Fruit fly (Drosophila melanogaster): Measurements from ENCODE around the gene CG10098.

The CG10098 gene

DNA sequence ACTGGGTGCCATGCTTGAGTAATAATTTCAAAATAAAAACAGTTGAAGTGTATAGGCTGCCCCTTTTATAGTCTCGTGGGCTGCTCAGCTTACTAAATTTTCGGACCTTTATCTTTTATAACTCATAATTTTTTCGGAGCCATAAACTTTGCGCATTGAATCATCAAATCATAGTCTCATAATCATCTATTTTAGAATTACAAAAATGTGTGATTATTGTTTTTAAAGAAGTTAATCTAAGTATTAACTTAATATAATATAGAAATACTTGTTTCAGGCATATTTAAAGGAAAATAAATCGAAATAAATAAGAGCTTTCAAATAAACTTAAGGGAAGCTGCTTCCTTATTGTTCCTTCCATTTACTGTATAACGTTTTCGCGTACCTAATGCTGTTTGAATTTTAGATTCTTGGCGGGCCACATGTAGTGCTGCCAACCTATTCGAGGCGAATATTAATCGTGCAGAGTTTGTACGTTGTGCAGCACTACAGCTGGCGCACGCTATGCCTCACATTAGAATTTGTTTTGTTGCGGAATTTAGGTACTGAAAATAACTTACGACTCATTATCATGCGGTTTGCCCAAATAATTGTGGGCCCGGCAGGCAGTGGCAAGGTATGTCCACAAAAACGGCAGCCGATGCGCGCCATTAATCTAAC is 20.0 kb downstream of the CG10098 start, which contains the start of the genes CG14610 and CG2656 (continued):
- TF ChIP-seq CG7786 (GFP tag; optimal IDR thresholded peaks at IDR 0.05) (peak; percentile 84), onecut (GFP tag; IDR thresholded peaks at IDR 0.05) (no peak; the same call in 1 of the 2 replicates), CG1024 (GFP tag; IDR thresholded peaks at IDR 0.05) (peak; percentile 74), wek (GFP tag; optimal IDR thresholded peaks at IDR 0.05) (peak; percentile 45), CG18599 (GFP tag; optimal IDR thresholded peaks at IDR 0.05) (peak; percentile 74), Atf3 (GFP tag; optimal IDR thresholded peaks at IDR 0.05) (peak; percentile 58), Rx (GFP tag; IDR thresholded peaks at IDR 0.05) (peak; percentile 38; the same call in 1 of the 2 replicates), CG13424 (tag; optimal IDR thresholded peaks at IDR 0.05) (peak; percentile 53), ken (GFP tag; IDR thresholded peaks at IDR 0.05) (peak; percentile 84), CG34376 (GFP tag; optimal IDR thresholded peaks at IDR 0.05) (peak; percentile 27), CHES-1-like (GFP tag; optimal IDR thresholded peaks at IDR 0.05) (peak; percentile 82), crp (GFP tag; optimal IDR thresholded peaks at IDR 0.05) (peak in 1 of 2 experiments; percentile 74), rib (GFP tag; IDR thresholded peaks at IDR 0.05) (peak; percentile 58; the same call in 1 of the 2 replicates), CG11723 (GFP tag; optimal IDR thresholded peaks at IDR 0.05) (peak; percentile 65), CG12942 (GFP tag; optimal IDR thresholded peaks at IDR 0.05) (peak; percentile 87), ac (GFP tag; optimal IDR thresholded peaks at IDR 0.05) (no peak), Dbx (GFP tag; IDR thresholded peaks at IDR 0.05) (peak; percentile 67), hkb (optimal IDR thresholded peaks at IDR 0.05) (no peak), hkb (GFP tag; IDR thresholded peaks at IDR 0.05) (peak; percentile 65), Bgb (GFP tag; IDR thresholded peaks at IDR 0.05; ENCODE audit: partially characterized antibody) (peak; percentile 77), bsh (GFP tag; optimal IDR thresholded peaks at IDR 0.05) (peak in 1 of 2 experiments; percentile 63), ranshi (GFP tag; IDR thresholded peaks at IDR 0.05) (0 out of 2 replicates have a peak, but pooled peaks have one; percentile 50), CG10366 (GFP tag; IDR thresholded peaks at IDR 0.05) (peak; percentile 61), bbx (GFP tag; IDR thresholded peaks at IDR 0.05; ENCODE audit: partially characterized antibody) (peak; percentile 75), Hr3 (GFP tag; optimal IDR thresholded peaks at IDR 0.05) (peak; percentile 81), CG2116 (GFP tag; optimal IDR thresholded peaks at IDR 0.05) (peak; percentile 69), org-1 (GFP tag; optimal IDR thresholded peaks at IDR 0.05) (peak; percentile 43), Mrtf (GFP tag; IDR thresholded peaks at IDR 0.05) (0 out of 3 replicates have a peak, but pooled peaks have one; percentile 22), CG15011 (GFP tag; optimal IDR thresholded peaks at IDR 0.05) (no peak), CG17612 (GFP tag; IDR thresholded peaks at IDR 0.05) (no peak), gcm (GFP tag; optimal IDR thresholded peaks at IDR 0.05) (peak; percentile 20), sd (tag; optimal IDR thresholded peaks at IDR 0.05) (peak; percentile 96), gce (GFP tag; IDR thresholded peaks at IDR 0.05) (no peak; the same call in 2 of the 3 replicates), CG1832 (GFP tag; optimal IDR thresholded peaks at IDR 0.05) (no peak), CG31441 (GFP tag; IDR thresholded peaks at IDR 0.05) (0 out of 2 replicates have a peak, but pooled peaks have one; percentile 22), az2 (GFP tag; optimal IDR thresholded peaks at IDR 0.05) (peak; percentile 87), CG15696 (tag; optimal IDR thresholded peaks at IDR 0.05) (peak; percentile 40), Rfx (GFP tag; IDR thresholded peaks at IDR 0.05) (peak; percentile 85), Doc3 (GFP tag; IDR thresholded peaks at IDR 0.05; ENCODE audit: partially characterized antibody) (0 out of 3 replicates have a peak, but pooled peaks have one; percentile 33), nerfin-1 (tag; optimal IDR thresholded peaks at IDR 0.05) (peak; percentile 96), Myb (GFP tag; optimal IDR thresholded peaks at IDR 0.05) (peak; percentile 80), Opbp (GFP tag; IDR thresholded peaks at IDR 0.05; ENCODE audit: partially characterized antibody) (peak; percentile 56; the same call in 2 of the 3 replicates), Side (GFP tag; optimal IDR thresholded peaks at IDR 0.05) (peak; percentile 68), exex (tag; optimal IDR thresholded peaks at IDR 0.05) (no peak), CG14667 (GFP tag; IDR thresholded peaks at IDR 0.05) (no peak), Spps (tag; optimal IDR thresholded peaks at IDR 0.05) (peak; percentile 14), zfh2 (GFP tag; optimal IDR thresholded peaks at IDR 0.05) (peak; percentile 86), CG1792 (GFP tag; optimal IDR thresholded peaks at IDR 0.05) (peak; percentile 84), Dll (GFP tag; IDR thresholded peaks at IDR 0.05; ENCODE audit: partially characterized antibody) (peak; percentile 52; the same call in 2 of the 4 replicates)
